Worm (Caenorhabditis elegans) whole organism, early embryonic: ENCODE data around the gene sra-27.

Experiments used
- B0310.2 ChIP-seq: sonication (generic microtip); optimal IDR thresholded peaks from 2 replicates; lab custom pipeline; 2016; ENCODE audit warnings: mild to moderate bottlenecking, missing genetic modification characterization, missing compliant biosample characterization
- F13C5.2 ChIP-seq: sonication (generic microtip); optimal IDR thresholded peaks from 2 replicates; lab custom pipeline; 2017; ENCODE audit warnings: mild to moderate bottlenecking, missing genetic modification characterization, inconsistent platforms, missing compliant biosample characterization
- aly-1 ChIP-seq: sonication (generic microtip); optimal IDR thresholded peaks from 2 replicates; lab custom pipeline; 2016; ENCODE audit warnings: missing genetic modification characterization, missing compliant biosample characterization
- ama-1 ChIP-seq: fragments of 150-350 bp; optimal IDR thresholded peaks from 2 replicates; lab custom pipeline; 2014
- ceh-13 ChIP-seq: fragments of 200-800 bp; sonication (Bioruptor generic); optimal IDR thresholded peaks from 2 replicates; lab custom pipeline; 2018; ENCODE audit warnings: mild to moderate bottlenecking, missing genetic modification characterization, missing compliant biosample characterization
- ceh-36 ChIP-seq: sonication (generic microtip); optimal IDR thresholded peaks from 2 replicates; lab custom pipeline; 2016; ENCODE audit warnings: missing genetic modification characterization, inconsistent platforms, missing compliant biosample characterization
- ets-7 ChIP-seq: sonication (generic microtip); optimal IDR thresholded peaks from 2 replicates; lab custom pipeline; 2016; ENCODE audit warnings: missing genotype, missing genetic modification characterization, missing compliant biosample characterization
- flt-1 ChIP-seq: fragments of 200-800 bp; sonication (Bioruptor generic); IDR thresholded peaks from 2 replicates; pipeline ENCODE4 v1.3.6; 2022; ENCODE audit warnings: missing genetic modification characterization, missing compliant biosample characterization
- hnd-1 ChIP-seq: sonication (generic microtip); optimal IDR thresholded peaks from 2 replicates; lab custom pipeline; 2016; ENCODE audit warnings: missing genetic modification characterization, missing compliant biosample characterization
- scrt-1 ChIP-seq: fragments of 200-800 bp; sonication (Bioruptor generic); IDR thresholded peaks from 2 replicates; pipeline ENCODE4 v1.3.6; 2022; ENCODE audit warnings: missing genetic modification characterization, missing compliant biosample characterization
- tbx-11 ChIP-seq: fragments of 200-800 bp; sonication (Bioruptor generic); IDR thresholded peaks from 2 replicates; pipeline ENCODE4 v1.3.6; 2022; ENCODE audit warnings: missing genetic modification characterization, missing compliant biosample characterization
- tbx-37 ChIP-seq: fragments of 200-800 bp; sonication (Bioruptor generic); conservative IDR thresholded peaks from 2 replicates; pipeline ENCODE4 v1.3.6; 2022; ENCODE audit warnings: missing genetic modification reagents, missing genetic modification characterization, missing compliant biosample characterization
- tra-4 ChIP-seq: sonication (generic microtip); optimal IDR thresholded peaks from 2 replicates; lab custom pipeline; 2017; ENCODE audit warnings: missing genetic modification characterization, missing compliant biosample characterization

- TF ChIP-seq hnd-1 (tag; lab: Kevin White, UChicago) = no peak
- no peak for TF ChIP-seq ama-1 (lab: Kevin White, UChicago)
- no peak for TF ChIP-seq B0310.2 (tag; lab: Kevin White, UChicago)
- no peak for TF ChIP-seq tbx-11 (GFP tag; lab: Robert Waterston, UW)
- TF ChIP-seq F13C5.2 (tag; lab: Kevin White, UChicago) = no peak
- TF ChIP-seq tra-4 (tag; lab: Kevin White, UChicago) = no peak
- no peak for TF ChIP-seq tbx-37 (GFP tag; lab: Robert Waterston, UW)
- TF ChIP-seq flt-1 = no peak
- TF ChIP-seq ceh-13 (GFP tag; lab: Kevin White, UChicago) = no peak
- no peak for TF ChIP-seq ets-7 (tag; lab: Kevin White, UChicago)
- no peak for TF ChIP-seq aly-1 (tag; lab: Kevin White, UChicago)
- no peak for TF ChIP-seq scrt-1
- no peak for TF ChIP-seq ceh-36 (tag; lab: Kevin White, UChicago)
Measured at ce11 chrII:6544842-6545410, 23.9 kb upstream of the sra-27 start, which contains the start of gene lron-15.
